Worm (Caenorhabditis elegans): ENCODE results near the gene Y54F10BM.9.
A peak's percentile ranks its signal among the peaks of the same experiment; 100 is the strongest.

DNA sequence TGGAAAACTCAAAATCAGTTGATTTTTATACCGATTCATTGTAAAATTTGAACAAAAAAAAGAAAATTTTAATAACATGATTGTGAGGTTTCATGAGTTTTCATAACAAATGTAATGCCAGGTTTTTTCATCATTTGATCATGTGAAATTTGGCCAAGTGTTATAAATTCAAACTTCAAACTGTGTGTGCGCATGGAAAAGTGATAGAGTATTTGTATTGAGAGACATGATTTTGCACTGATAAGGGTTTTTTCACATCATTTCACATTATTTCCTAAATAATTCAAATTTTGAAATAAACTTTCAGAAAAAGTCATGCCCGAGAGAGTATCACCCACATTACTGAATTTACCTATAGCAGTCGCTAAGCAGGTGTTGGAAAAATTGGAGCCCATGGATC is 13.6 kb downstream of the Y54F10BM.9 start, which contains the start of gene fbxa-219:
- TF ChIP-seq dve-1 (tag; optimal IDR thresholded peaks at IDR 0.05; ENCODE audit: insufficient read depth) (peak; percentile 16), attf-4 (tag; optimal IDR thresholded peaks at IDR 0.05) (no peak), ZK546.5 (tag; optimal IDR thresholded peaks at IDR 0.05) (no peak), snpc-4 (tag; optimal IDR thresholded peaks at IDR 0.05) (no peak), ces-1 (GFP tag; optimal IDR thresholded peaks at IDR 0.05) (no peak), F37D6.2 (tag; optimal IDR thresholded peaks at IDR 0.05) (no peak), zag-1 (tag; optimal IDR thresholded peaks at IDR 0.05) (no peak), nhr-76 (tag; optimal IDR thresholded peaks at IDR 0.05) (no peak), mxl-3 (GFP tag; optimal IDR thresholded peaks at IDR 0.05) (no peak), dpl-1 (GFP tag; optimal IDR thresholded peaks at IDR 0.05) (no peak), egl-27 (tag; optimal IDR thresholded peaks at IDR 0.05) (no peak), F49E8.2 (tag; optimal IDR thresholded peaks at IDR 0.05; ENCODE audit: borderline replicate concordance) (no peak)

Measured in whole organism, L4 larva.